Fruit fly (Drosophila melanogaster) whole organism, embryonic: ENCODE measurements around the gene CkIIalpha.

Source experiments
- CG14860 ChIP-seq: fragments of 200-800 bp; sonication (Bioruptor generic); IDR thresholded peaks from 3 replicates; pipeline ENCODE4 v1.3.6; 2022; ENCODE audit warnings: missing biosample characterization, missing genetic modification characterization; ENCODE audit not compliant: partially characterized antibody
- CG3163 ChIP-seq: fragments of 200-800 bp; sonication (Bioruptor generic); optimal IDR thresholded peaks from 3 replicates; lab custom pipeline; 2016; ENCODE audit warnings: missing biosample characterization, missing genetic modification characterization
- CG3847 ChIP-seq: fragments of 200-800 bp; sonication (Bioruptor generic); IDR thresholded peaks from 2 replicates; pipeline ENCODE4 v1.3.6; 2022; ENCODE audit warnings: missing biosample characterization, missing genetic modification characterization
- Dip2 ChIP-seq: fragments of 200-800 bp; sonication (Bioruptor generic); IDR thresholded peaks from 2 replicates; pipeline ENCODE4 v1.3.6; 2022; ENCODE audit warnings: missing biosample characterization, missing genetic modification characterization
- ato ChIP-seq: fragments of 200-800 bp; sonication (Bioruptor generic); IDR thresholded peaks from 2 replicates; pipeline ENCODE4 v1.3.6; 2022; ENCODE audit warnings: missing biosample characterization, missing genetic modification characterization; ENCODE audit not compliant: partially characterized antibody
- dati ChIP-seq: fragments of 200-800 bp; sonication (Bioruptor generic); IDR thresholded peaks from 2 replicates; pipeline ENCODE4 v1.3.6; 2022; ENCODE audit warnings: missing biosample characterization, missing genetic modification characterization
- hkb ChIP-seq, 2 experiments: fragments of 200-800 bp in 1 of 2; fragments of >200 bp in 1 of 2; sonication (Bioruptor generic) in 1 of 2; IDR thresholded peaks in 1 of 2; optimal IDR thresholded peaks in 1 of 2; 2 replicates each; pipeline versions ENCODE4 v1.3.6 to Lab custom; 2017 to 2022; ENCODE audit warnings: missing biosample characterization in 1 of 2, missing genetic modification characterization in 1 of 2
- tna ChIP-seq: fragments of 200-800 bp; sonication (Bioruptor generic); IDR thresholded peaks from 2 replicates; pipeline ENCODE4 v1.3.6; 2022; ENCODE audit warnings: missing biosample characterization, missing genetic modification characterization; ENCODE audit not compliant: partially characterized antibody

The CkIIalpha gene

DNA sequence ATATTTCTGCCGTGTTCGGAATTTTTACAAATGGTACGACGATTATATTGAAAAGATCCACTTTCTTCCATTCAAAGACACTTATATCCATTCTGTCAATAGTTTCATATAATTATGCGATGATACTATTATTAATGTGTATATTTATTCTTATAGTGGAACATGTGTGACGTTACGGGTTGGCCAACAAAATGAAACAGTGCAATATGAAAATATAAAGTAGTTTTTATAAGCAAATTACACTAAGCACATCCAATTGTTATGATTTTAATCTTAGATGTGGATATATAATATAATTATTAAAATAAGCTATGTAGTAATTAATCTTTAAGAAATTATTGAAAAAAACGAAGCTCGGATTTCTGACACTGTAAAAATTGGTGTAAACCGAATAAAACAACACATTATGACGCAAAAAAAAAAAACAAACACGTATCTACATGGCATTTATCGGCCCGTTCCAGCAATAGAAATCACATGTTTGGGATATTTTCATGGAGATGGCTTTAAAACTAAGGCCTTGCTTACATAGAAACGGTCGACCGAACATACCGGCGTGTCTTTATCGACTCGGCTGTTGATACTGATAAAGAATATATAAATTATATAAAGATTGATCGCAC lies 53.5 kb downstream of the CkIIalpha start, which contains the start of gene Vps11 (continued):
- TF ChIP-seq CG3163 (GFP tag; lab: Kevin White, UChicago) (no peak), Dip2 (no peak), ato (GFP tag; lab: Robert Waterston, UW) (no peak), dati (GFP tag; lab: Robert Waterston, UW) (no peak), CG3847 (GFP tag; lab: Robert Waterston, UW) (no peak), CG14860 (no peak), hkb (optimal IDR thresholded peaks at IDR 0.05; lab: Kevin White, UChicago) (no peak), hkb (GFP tag; IDR thresholded peaks at IDR 0.05; lab: Robert Waterston, UW) (no peak), tna (no peak)
